Worm (Caenorhabditis elegans): ENCODE results near the gene T27A8.3.
A peak's percentile ranks its signal among the peaks of the same experiment; 100 is the strongest.

Gene T27A8.3

DNA sequence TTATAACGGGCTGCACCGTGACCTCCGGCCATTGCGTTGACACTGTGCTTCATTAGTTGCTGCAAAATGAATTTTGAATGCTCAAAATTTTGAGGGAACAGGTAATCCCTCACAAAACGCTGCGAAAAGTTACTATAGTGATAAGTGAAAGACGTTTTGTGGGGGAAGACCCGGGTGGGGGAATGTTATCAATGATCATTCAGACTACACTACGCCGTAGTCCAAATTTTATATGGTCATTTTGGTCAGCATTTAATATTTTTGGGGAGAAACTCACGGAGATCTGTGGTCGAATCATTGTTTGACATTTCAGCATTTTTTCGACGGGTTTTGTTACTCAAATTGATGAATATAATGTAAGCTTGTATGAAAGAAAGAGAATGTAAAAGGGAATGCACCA, 23.3 kb upstream of the T27A8.3 start:
- TF ChIP-seq egrh-3 (GFP tag; IDR thresholded peaks at IDR 0.05), result no peak
- TF ChIP-seq ZK185.1 (tag; optimal IDR thresholded peaks at IDR 0.05; ENCODE audit: poor library complexity, severe bottlenecking), result no peak
- TF ChIP-seq hlh-26 (GFP tag; conservative IDR thresholded peaks at IDR 0.05), result no peak
- TF ChIP-seq hlh-12 (tag; optimal IDR thresholded peaks at IDR 0.05), result no peak
- no peak for TF ChIP-seq snpc-1.1 (tag; optimal IDR thresholded peaks at IDR 0.05; ENCODE audit: insufficient read depth)
- no peak for TF ChIP-seq cebp-1 (GFP tag; IDR thresholded peaks at IDR 0.05)
- peak; percentile 8 for TF ChIP-seq cebp-1 (tag; optimal IDR thresholded peaks at IDR 0.05)
- no peak for TF ChIP-seq aptf-3 (GFP tag; IDR thresholded peaks at IDR 0.05)
- no peak for TF ChIP-seq ceh-58 (GFP tag; IDR thresholded peaks at IDR 0.05)
- TF ChIP-seq athp-1 (tag; optimal IDR thresholded peaks at IDR 0.05), result no peak
- no peak for TF ChIP-seq hmg-20 (GFP tag; IDR thresholded peaks at IDR 0.05)
- TF ChIP-seq nhr-80 (tag; optimal IDR thresholded peaks at IDR 0.05), result peak; percentile 25
- no peak for TF ChIP-seq F22D6.2 (tag; optimal IDR thresholded peaks at IDR 0.05)
- TF ChIP-seq snpc-3.4 (tag; optimal IDR thresholded peaks at IDR 0.05), result no peak

DNA sequence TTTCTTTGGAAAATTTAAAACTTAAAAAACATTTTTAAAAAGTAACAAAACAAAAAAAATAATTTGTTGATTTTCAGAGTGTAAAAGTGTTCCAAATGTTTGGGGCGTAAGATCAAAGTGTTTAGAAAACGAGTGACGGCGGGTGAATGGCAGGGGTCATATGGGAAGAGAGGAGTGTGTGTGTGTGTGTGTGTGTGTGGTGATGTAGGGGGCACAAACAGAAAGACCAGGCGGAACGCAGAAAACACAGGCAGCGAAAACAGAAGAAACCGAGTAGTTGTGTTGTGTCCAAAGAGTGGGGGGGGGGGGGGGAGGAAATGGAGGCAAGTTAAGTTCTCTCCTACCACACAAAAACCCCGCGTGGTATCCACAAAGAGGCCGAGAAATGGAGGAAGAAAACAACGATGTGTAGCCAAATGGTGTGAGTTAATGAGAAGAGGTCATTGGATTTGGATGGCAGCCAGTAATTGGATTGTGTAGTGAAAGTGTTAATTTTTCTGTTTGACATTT, 22.2 kb upstream of the T27A8.3 start, which contains the start of gene B0395.3:
TSS of gene B0395.3 (minus strand) at position 51 of the 510 bp plus-strand sequence.
- TF ChIP-seq hlh-12 (tag; optimal IDR thresholded peaks at IDR 0.05) (no peak), Y53G8AR.9 (GFP tag; conservative IDR thresholded peaks at IDR 0.05) (no peak), atf-7 (tag; optimal IDR thresholded peaks at IDR 0.05) (peak; percentile 6), gei-17 (GFP tag; optimal IDR thresholded peaks at IDR 0.05) (no peak), let-526 (GFP tag; IDR thresholded peaks at IDR 0.05) (no peak), athp-1 (tag; optimal IDR thresholded peaks at IDR 0.05) (no peak), ztf-26 (tag; optimal IDR thresholded peaks at IDR 0.05) (peak; percentile 30), mel-28 (tag; optimal IDR thresholded peaks at IDR 0.05; ENCODE audit: borderline replicate concordance) (no peak), egrh-3 (GFP tag; IDR thresholded peaks at IDR 0.05) (peak; percentile 87), pbrm-1 (GFP tag; IDR thresholded peaks at IDR 0.05) (peak; percentile 62; the same call in 1 of the 2 replicates), sea-2 (GFP tag; IDR thresholded peaks at IDR 0.05) (no peak), sptf-2 (GFP tag; optimal IDR thresholded peaks at IDR 0.05) (no peak), madf-8 (GFP tag; conservative IDR thresholded peaks at IDR 0.05) (no peak), mxl-1 (tag; optimal IDR thresholded peaks at IDR 0.05) (no peak), mes-4 (tag; optimal IDR thresholded peaks at IDR 0.05) (no peak), lir-1 (GFP tag; conservative IDR thresholded peaks at IDR 0.05) (no peak), die-1 (tag; optimal IDR thresholded peaks at IDR 0.05) (peak; percentile 17), C06A6.2 (GFP tag; conservative IDR thresholded peaks at IDR 0.05) (no peak), ztf-28 (GFP tag; IDR thresholded peaks at IDR 0.05) (no peak), hmg-1.2 (GFP tag; IDR thresholded peaks at IDR 0.05) (peak; percentile 37; the same call in 1 of the 2 replicates), ztf-22 (GFP tag; optimal IDR thresholded peaks at IDR 0.05) (no peak), egl-18 (GFP tag; IDR thresholded peaks at IDR 0.05) (no peak), unc-130 (GFP tag; optimal IDR thresholded peaks at IDR 0.05) (no peak), lin-40 (tag; optimal IDR thresholded peaks at IDR 0.05) (peak; percentile 2), F33H1.4 (GFP tag; IDR thresholded peaks at IDR 0.05) (no peak), tbx-9 (tag; optimal IDR thresholded peaks at IDR 0.05; ENCODE audit: borderline replicate concordance) (no peak), zfh-2 (GFP tag; conservative IDR thresholded peaks at IDR 0.05) (peak; percentile 64), lin-54 (GFP tag; optimal IDR thresholded peaks at IDR 0.05) (no peak), lin-26 (GFP tag; IDR thresholded peaks at IDR 0.05) (peak; percentile 60), nfya-1 (tag; optimal IDR thresholded peaks at IDR 0.05; ENCODE audit: borderline replicate concordance, insufficient read depth) (no peak), attf-3 (GFP tag; conservative IDR thresholded peaks at IDR 0.05) (no peak), lin-35 (GFP tag; optimal IDR thresholded peaks at IDR 0.05) (peak in 1 of 3 experiments; percentile 10), somi-1 (GFP tag; optimal IDR thresholded peaks at IDR 0.05) (no peak), B0336.3 (GFP tag; IDR thresholded peaks at IDR 0.05) (0 out of 2 replicates have a peak, but pooled peaks have one; percentile 30), attf-5 (GFP tag; optimal IDR thresholded peaks at IDR 0.05) (peak; percentile 51), snpc-4 (GFP tag; optimal IDR thresholded peaks at IDR 0.05) (no peak), snpc-4 (tag; optimal IDR thresholded peaks at IDR 0.05) (peak in 2 of 4 experiments; percentile 4 to 6)
